Worm (Caenorhabditis elegans) whole organism, midembryonic: Measurements from ENCODE around the gene dct-7.

Experiments
- T22C8.4 ChIP-seq: fragments of 200-800 bp; sonication (Bioruptor generic); IDR thresholded peaks from 2 replicates; pipeline ENCODE4 v1.3.6; 2022; ENCODE audit warnings: missing genetic modification characterization, missing compliant biosample characterization
- cog-1 ChIP-seq: sonication (generic microtip); optimal IDR thresholded peaks from 2 replicates; lab custom pipeline; 2016; ENCODE audit warnings: missing genetic modification characterization, missing compliant biosample characterization
- flt-1 ChIP-seq: fragments of 200-800 bp; sonication (Bioruptor generic); IDR thresholded peaks from 2 replicates; pipeline ENCODE4 v1.3.6; 2022; ENCODE audit warnings: missing genetic modification characterization, missing compliant biosample characterization
- klf-2 ChIP-seq: fragments of 200-800 bp; sonication (Bioruptor generic); conservative IDR thresholded peaks from 2 replicates; pipeline ENCODE4 v1.3.6; 2022; ENCODE audit warnings: missing genetic modification reagents, missing genetic modification characterization, missing compliant biosample characterization
- med-1 ChIP-seq: sonication (generic microtip); optimal IDR thresholded peaks from 2 replicates; lab custom pipeline; 2017; ENCODE audit warnings: missing genetic modification characterization, mild to moderate bottlenecking, missing compliant biosample characterization, antibody characterized with exemption, missing genetic modification reagents; ENCODE audit not compliant: insufficient read depth
- ref-1 ChIP-seq: fragments of 200-800 bp; sonication (Bioruptor generic); conservative IDR thresholded peaks from 2 replicates; pipeline ENCODE4 v1.3.6; 2022; ENCODE audit warnings: missing genetic modification reagents, missing genetic modification characterization, missing compliant biosample characterization
- tab-1 ChIP-seq: fragments of 200-800 bp; sonication (Bioruptor generic); IDR thresholded peaks from 2 replicates; pipeline ENCODE4 v1.3.6; 2022; ENCODE audit warnings: missing genetic modification characterization, missing compliant biosample characterization
- ztf-23 ChIP-seq: fragments of 200-800 bp; sonication (Bioruptor generic); IDR thresholded peaks from 2 replicates; pipeline ENCODE4 v1.3.6; 2022; ENCODE audit warnings: missing genetic modification reagents, missing genetic modification characterization, missing compliant biosample characterization
- ztf-29 ChIP-seq: fragments of 200-800 bp; sonication (Bioruptor generic); IDR thresholded peaks from 2 replicates; pipeline ENCODE4 v1.3.6; 2022; ENCODE audit warnings: missing genetic modification reagents, missing genetic modification characterization, missing compliant biosample characterization

- TF ChIP-seq cog-1 (tag; lab: Kevin White, UChicago) (no peak), ztf-23 (GFP tag; lab: Robert Waterston, UW) (no peak), klf-2 (GFP tag; lab: Robert Waterston, UW) (no peak), tab-1 (GFP tag; lab: Robert Waterston, UW) (no peak), ztf-29 (GFP tag; lab: Robert Waterston, UW) (no peak), flt-1 (GFP tag; lab: Robert Waterston, UW) (no peak), med-1 (no peak), ref-1 (GFP tag; lab: Robert Waterston, UW) (no peak), T22C8.4 (GFP tag; lab: Robert Waterston, UW) (no peak)
Measured at ce11 chrIV:4306317-4306716, 15.9 kb upstream of the dct-7 start.
